Worm (Caenorhabditis elegans) whole organism, midembryonic: ENCODE results near the gene drh-1.

ENCODE experiments used
- cog-1 ChIP-seq: sonication (generic microtip); optimal IDR thresholded peaks from 2 replicates; lab custom pipeline; 2016; ENCODE audit warnings: missing genetic modification characterization, missing compliant biosample characterization
- klf-2 ChIP-seq: fragments of 200-800 bp; sonication (Bioruptor generic); conservative IDR thresholded peaks from 2 replicates; pipeline ENCODE4 v1.3.6; 2022; ENCODE audit warnings: missing genetic modification reagents, missing genetic modification characterization, missing compliant biosample characterization
- ztf-23 ChIP-seq: fragments of 200-800 bp; sonication (Bioruptor generic); IDR thresholded peaks from 2 replicates; pipeline ENCODE4 v1.3.6; 2022; ENCODE audit warnings: missing genetic modification reagents, missing genetic modification characterization, missing compliant biosample characterization

- TF ChIP-seq klf-2 (no peak), ztf-23 (no peak), cog-1 (tag; lab: Kevin White, UChicago) (no peak)
Measured at ce11 chrIV:6581658-6582057, 31.5 kb downstream of the drh-1 start.
